Worm (Caenorhabditis elegans): ENCODE results near the gene Y116A8C.20.

DNA sequence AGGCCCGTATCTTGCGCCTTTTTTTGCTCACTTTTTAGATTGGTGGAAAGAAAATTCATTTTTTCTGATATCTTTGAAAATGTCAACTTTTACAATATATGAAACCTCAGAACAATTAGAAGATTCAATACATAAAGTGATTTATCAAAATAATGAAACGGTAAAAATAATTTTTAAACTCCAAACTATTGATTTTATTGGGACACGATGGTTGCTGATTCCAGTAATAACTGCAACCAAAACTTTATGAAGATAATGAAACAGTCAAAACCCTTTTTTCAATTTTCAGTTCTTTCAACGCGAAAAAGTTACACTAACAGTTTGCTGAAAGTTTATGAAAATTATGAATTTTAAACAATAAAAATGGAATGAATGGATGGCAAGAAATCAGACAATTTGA lies 19.7 kb upstream of the Y116A8C.20 start:
- TF ChIP-seq F13C5.2 (tag; optimal IDR thresholded peaks at IDR 0.05) (no peak), flt-1 (GFP tag; IDR thresholded peaks at IDR 0.05) (no peak), sea-1 (GFP tag; conservative IDR thresholded peaks at IDR 0.05) (no peak), ama-1 (optimal IDR thresholded peaks at IDR 0.05) (no peak), hmbx-1 (tag; optimal IDR thresholded peaks at IDR 0.05) (no peak), scrt-1 (GFP tag; IDR thresholded peaks at IDR 0.05) (no peak), tbx-37 (GFP tag; conservative IDR thresholded peaks at IDR 0.05) (no peak)
